Worm (Caenorhabditis elegans): Measurements from ENCODE around the gene ula-1.

The ula-1 gene

ce11 chrIII:4947352-4947751 lies 27.2 kb upstream of the ula-1 start:
- TF ChIP-seq B0261.1 (tag; optimal IDR thresholded peaks at IDR 0.05) (no peak), egrh-3 (GFP tag; IDR thresholded peaks at IDR 0.05) (peak; percentile 71), hsf-1 (GFP tag; IDR thresholded peaks at IDR 0.05) (no peak), K11D2.4 (GFP tag; IDR thresholded peaks at IDR 0.05) (no peak), snpc-1.3 (tag; optimal IDR thresholded peaks at IDR 0.05; ENCODE audit: insufficient read depth) (no peak), lag-1 (GFP tag; IDR thresholded peaks at IDR 0.05) (no peak), madf-6 (GFP tag; IDR thresholded peaks at IDR 0.05) (peak; percentile 45), lsl-1 (GFP tag; optimal IDR thresholded peaks at IDR 0.05) (no peak), rpc-1 (optimal IDR thresholded peaks at IDR 0.05) (no peak), rpc-1 (tag; optimal IDR thresholded peaks at IDR 0.05) (no peak), nfyb-1 (GFP tag; IDR thresholded peaks at IDR 0.05) (no peak), ztf-6 (GFP tag; IDR thresholded peaks at IDR 0.05) (peak; percentile 11; the same call in 1 of the 2 replicates), pha-4 (tag; optimal IDR thresholded peaks at IDR 0.05) (no peak), D2030.7 (GFP tag; IDR thresholded peaks at IDR 0.05) (no peak), K12H6.12 (tag; optimal IDR thresholded peaks at IDR 0.05) (no peak), lin-26 (GFP tag; IDR thresholded peaks at IDR 0.05) (peak; percentile 48; the same call in 1 of the 2 replicates), attf-5 (GFP tag; optimal IDR thresholded peaks at IDR 0.05) (no peak), chd-7 (tag; optimal IDR thresholded peaks at IDR 0.05) (peak; percentile 56), pbrm-1 (GFP tag; IDR thresholded peaks at IDR 0.05) (0 out of 2 replicates have a peak, but pooled peaks have one; percentile 35), nhr-179 (tag; optimal IDR thresholded peaks at IDR 0.05) (no peak), attf-3 (GFP tag; conservative IDR thresholded peaks at IDR 0.05) (no peak), hmg-20 (GFP tag; IDR thresholded peaks at IDR 0.05) (no peak), B0336.3 (GFP tag; IDR thresholded peaks at IDR 0.05) (peak; percentile 56; the same call in 1 of the 2 replicates), unc-130 (GFP tag; optimal IDR thresholded peaks at IDR 0.05) (no peak), attf-6 (GFP tag; IDR thresholded peaks at IDR 0.05) (no peak), ztf-18 (tag; optimal IDR thresholded peaks at IDR 0.05) (no peak), mxl-1 (tag; optimal IDR thresholded peaks at IDR 0.05) (no peak), lsy-27 (tag; optimal IDR thresholded peaks at IDR 0.05; ENCODE audit: borderline replicate concordance, insufficient read depth) (no peak), ceh-79 (tag; optimal IDR thresholded peaks at IDR 0.05) (no peak), nhr-27 (tag; optimal IDR thresholded peaks at IDR 0.05) (no peak), dpl-1 (GFP tag; optimal IDR thresholded peaks at IDR 0.05) (no peak), zfh-2 (GFP tag; conservative IDR thresholded peaks at IDR 0.05) (peak; percentile 87), rcor-1 (GFP tag; IDR thresholded peaks at IDR 0.05) (0 out of 2 replicates have a peak, but pooled peaks have one; percentile 15), ztf-26 (tag; optimal IDR thresholded peaks at IDR 0.05) (no peak), T26A5.8 (tag; optimal IDR thresholded peaks at IDR 0.05) (no peak), dox-1 (GFP tag; IDR thresholded peaks at IDR 0.05) (no peak), athp-1 (tag; optimal IDR thresholded peaks at IDR 0.05) (no peak), ztf-28 (GFP tag; IDR thresholded peaks at IDR 0.05) (0 out of 2 replicates have a peak, but pooled peaks have one; percentile 21), madf-8 (GFP tag; conservative IDR thresholded peaks at IDR 0.05) (no peak), ceh-100 (GFP tag; IDR thresholded peaks at IDR 0.05) (peak; percentile 50), F33H1.4 (GFP tag; IDR thresholded peaks at IDR 0.05) (0 out of 2 replicates have a peak, but pooled peaks have one; percentile 8), ama-1 (optimal IDR thresholded peaks at IDR 0.05) (no peak), ama-1 (GFP tag; optimal IDR thresholded peaks at IDR 0.05) (no peak), him-1 (tag; optimal IDR thresholded peaks at IDR 0.05) (peak; percentile 5), gei-17 (GFP tag; optimal IDR thresholded peaks at IDR 0.05) (no peak), somi-1 (GFP tag; optimal IDR thresholded peaks at IDR 0.05) (no peak), C17E4.6 (GFP tag; IDR thresholded peaks at IDR 0.05) (0 out of 2 replicates have a peak, but pooled peaks have one; percentile 20), lin-54 (GFP tag; optimal IDR thresholded peaks at IDR 0.05) (no peak), let-526 (GFP tag; IDR thresholded peaks at IDR 0.05) (no peak), fkh-3 (tag; optimal IDR thresholded peaks at IDR 0.05) (peak; percentile 20)

Data from whole organism, young adult.